Fruit fly (Drosophila melanogaster) Kc167 (cell line): ENCODE data around the gene Vdup1.

ENCODE experiments used
- Myc ChIP-seq: fragments of >200 bp; optimal IDR thresholded peaks from 2 replicates; lab custom pipeline; 2017; ENCODE audit warnings: missing external identifiers
- Sin3A ChIP-seq: fragments of >200 bp; optimal IDR thresholded peaks from 2 replicates; lab custom pipeline; 2018; ENCODE audit warnings: missing external identifiers
- h ChIP-seq: fragments of >200 bp; optimal IDR thresholded peaks from 3 replicates; lab custom pipeline; 2018; ENCODE audit warnings: missing external identifiers
- insv ChIP-seq: fragments of >200 bp; optimal IDR thresholded peaks from 3 replicates; lab custom pipeline; 2018; ENCODE audit warnings: missing external identifiers
- psq ChIP-seq: fragments of >200 bp; optimal IDR thresholded peaks from 2 replicates; lab custom pipeline; 2017; ENCODE audit warnings: missing external identifiers
- ttk ChIP-seq: sonication (Bioruptor generic); optimal IDR thresholded peaks from 2 replicates; lab custom pipeline; 2017; ENCODE audit warnings: missing external identifiers

The Vdup1 gene

DNA sequence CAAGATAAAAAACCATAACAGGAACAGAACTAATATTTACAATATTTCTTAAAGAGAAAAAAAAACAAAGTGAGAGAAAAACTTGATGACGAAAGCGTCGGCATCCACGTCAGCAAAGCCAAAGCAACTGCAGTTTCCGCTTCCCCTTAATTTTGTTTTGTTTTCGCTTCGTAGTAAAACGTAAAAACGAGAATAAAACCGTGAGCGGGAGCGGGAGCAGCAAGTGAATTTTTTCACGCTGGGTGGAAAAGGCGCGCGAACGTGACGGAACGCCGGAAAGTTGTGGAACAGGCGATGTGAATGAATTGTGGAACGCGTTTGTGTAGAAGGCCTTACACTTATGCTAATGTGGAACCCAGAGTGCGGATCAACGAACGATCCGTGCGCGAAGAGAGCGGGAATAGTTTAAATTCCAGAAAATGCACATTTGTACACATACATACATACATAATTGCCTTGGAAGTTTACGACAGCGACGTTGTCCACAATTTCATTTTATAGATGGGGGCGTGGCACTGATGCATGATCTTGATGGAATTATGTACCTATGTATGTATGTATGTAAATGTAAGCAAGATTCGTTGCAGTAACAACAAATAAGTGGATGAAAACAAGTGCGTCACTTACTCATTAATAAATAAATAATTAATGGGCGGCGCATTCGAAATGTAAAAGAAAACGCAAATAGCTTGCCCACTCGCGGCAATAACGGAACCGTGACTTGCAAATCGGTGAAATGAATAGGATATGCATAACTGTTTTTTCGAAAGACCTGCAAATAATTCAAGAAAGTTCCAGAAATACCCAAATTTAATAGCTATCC is 50.3 kb downstream of the Vdup1 start:
- no peak for TF ChIP-seq Myc
- no peak for TF ChIP-seq psq (lab: Kevin White, UChicago)
- TF ChIP-seq Sin3A (lab: Kevin White, UChicago), result no peak
- no peak for TF ChIP-seq ttk
- no peak for TF ChIP-seq insv (lab: Kevin White, UChicago)
- TF ChIP-seq h (lab: Kevin White, UChicago), result no peak

dm6 chr3L:127450-127849 is 51.3 kb downstream of the Vdup1 start:
- TF ChIP-seq psq (lab: Kevin White, UChicago), result no peak
- no peak for TF ChIP-seq h (lab: Kevin White, UChicago)
- TF ChIP-seq insv (lab: Kevin White, UChicago), result no peak
- no peak for TF ChIP-seq ttk
- no peak for TF ChIP-seq Myc
- TF ChIP-seq Sin3A (lab: Kevin White, UChicago), result no peak
